Fruit fly (Drosophila melanogaster) whole organism, pupa: ENCODE results near the gene CG5225.

Experiments
- CG10348 ChIP-seq: fragments of 200-800 bp; sonication (Bioruptor generic); IDR thresholded peaks from 2 replicates; pipeline ENCODE4 v1.3.6; 2022; ENCODE audit warnings: missing biosample characterization, missing genetic modification characterization
- CG12605 ChIP-seq: fragments of 200-800 bp; sonication (Bioruptor generic); IDR thresholded peaks from 2 replicates; pipeline ENCODE4 v1.3.6; 2022; ENCODE audit warnings: missing biosample characterization, missing genetic modification characterization
- CG13204 ChIP-seq: fragments of 200-800 bp; sonication (Bioruptor generic); optimal IDR thresholded peaks from 2 replicates; lab custom pipeline; 2018; ENCODE audit warnings: missing biosample characterization, mild to moderate bottlenecking, missing genetic modification characterization, moderate library complexity
- CG14655 ChIP-seq: fragments of 200-800 bp; sonication (Bioruptor generic); optimal IDR thresholded peaks from 3 replicates; lab custom pipeline; 2017; ENCODE audit warnings: mild to moderate bottlenecking, missing biosample characterization, missing genetic modification reagents, missing genetic modification characterization
- CG15710 ChIP-seq: fragments of 200-800 bp; sonication (Bioruptor generic); optimal IDR thresholded peaks from 2 replicates; lab custom pipeline; 2018; ENCODE audit warnings: missing biosample characterization, mild to moderate bottlenecking, missing genetic modification characterization, moderate library complexity
- CG17806 ChIP-seq: fragments of 200-800 bp; sonication (Bioruptor generic); optimal IDR thresholded peaks from 2 replicates; lab custom pipeline; 2018; ENCODE audit warnings: missing biosample characterization, mild to moderate bottlenecking, missing genetic modification characterization, moderate library complexity
- CG32121 ChIP-seq: fragments of 200-800 bp; sonication (Bioruptor generic); IDR thresholded peaks from 2 replicates; pipeline ENCODE4 v1.3.6; 2022; ENCODE audit warnings: missing biosample characterization, missing genetic modification characterization
- CG34367 ChIP-seq: fragments of 200-800 bp; sonication (Bioruptor generic); optimal IDR thresholded peaks from 2 replicates; lab custom pipeline; 2018; ENCODE audit warnings: missing biosample characterization, mild to moderate bottlenecking, missing genetic modification characterization
- CG4496 ChIP-seq: fragments of 200-800 bp; sonication (Bioruptor generic); IDR thresholded peaks from 3 replicates; pipeline ENCODE4 v1.3.6; 2022; ENCODE audit warnings: missing biosample characterization, missing genetic modification characterization
- CG8159 ChIP-seq: fragments of 200-800 bp; sonication (Bioruptor generic); optimal IDR thresholded peaks from 3 replicates; lab custom pipeline; 2018; ENCODE audit warnings: missing biosample characterization, mild to moderate bottlenecking, missing genetic modification characterization, moderate library complexity
- CG8301 ChIP-seq: fragments of 200-800 bp; sonication (Bioruptor generic); optimal IDR thresholded peaks from 2 replicates; lab custom pipeline; 2018; ENCODE audit warnings: missing biosample characterization, mild to moderate bottlenecking, missing genetic modification characterization
- CG9948 ChIP-seq: fragments of 200-800 bp; sonication (Bioruptor generic); optimal IDR thresholded peaks from 2 replicates; lab custom pipeline; 2018; ENCODE audit warnings: missing biosample characterization, mild to moderate bottlenecking, missing genetic modification characterization, moderate library complexity
- D1 ChIP-seq: fragments of 200-800 bp; sonication (Bioruptor generic); optimal IDR thresholded peaks from 2 replicates; lab custom pipeline; 2018; ENCODE audit warnings: missing biosample characterization, mild to moderate bottlenecking, missing genetic modification characterization, moderate library complexity
- EcR ChIP-seq: fragments of 200-800 bp; sonication (Bioruptor generic); optimal IDR thresholded peaks from 3 replicates; lab custom pipeline; 2019; ENCODE audit warnings: missing biosample characterization, missing genetic modification characterization, mild to moderate bottlenecking, moderate library complexity, missing genetic modification reagents
- Ets98B ChIP-seq: fragments of 200-800 bp; sonication (Bioruptor generic); IDR thresholded peaks from 2 replicates; pipeline ENCODE4 v1.3.6; 2022; ENCODE audit warnings: missing biosample characterization, missing genetic modification characterization
- Pif1A ChIP-seq: fragments of 200-800 bp; sonication (Bioruptor generic); optimal IDR thresholded peaks from 3 replicates; lab custom pipeline; 2016; ENCODE audit warnings: missing biosample characterization, missing genetic modification characterization
- Pif1B ChIP-seq: fragments of 200-800 bp; sonication (Bioruptor generic); optimal IDR thresholded peaks from 3 replicates; lab custom pipeline; 2016; ENCODE audit warnings: missing biosample characterization, missing genetic modification characterization
- Snoo ChIP-seq: fragments of 200-800 bp; sonication (Bioruptor generic); optimal IDR thresholded peaks from 3 replicates; lab custom pipeline; 2017; ENCODE audit warnings: missing biosample characterization, mild to moderate bottlenecking, missing genetic modification characterization, inconsistent platforms
- fd96Ca ChIP-seq: fragments of 200-800 bp; sonication (Bioruptor generic); IDR thresholded peaks from 3 replicates; pipeline ENCODE4 v1.3.6; 2022; ENCODE audit warnings: missing biosample characterization, missing genetic modification characterization
- gl ChIP-seq: fragments of 200-800 bp; sonication (Bioruptor generic); optimal IDR thresholded peaks from 2 replicates; lab custom pipeline; 2018; ENCODE audit warnings: missing biosample characterization, mild to moderate bottlenecking, missing genetic modification characterization
- rn ChIP-seq: fragments of 200-800 bp; sonication (Bioruptor generic); IDR thresholded peaks from 2 replicates; pipeline ENCODE4 v1.3.6; 2022; ENCODE audit warnings: missing biosample characterization, missing genetic modification characterization

CG5225 gene

dm6 chr3R:17072526-17073114 lies 44.1 kb downstream of the CG5225 start, which contains the start of the genes Ns1 and mRpS11:
Gene Ns1, minus strand, starts transcription at chr3R:17072675.
Gene mRpS11, plus strand, starts transcription at chr3R:17072732.
- TF ChIP-seq rn (no peak), D1 (tag; lab: Kevin White, UChicago) (no peak), Pif1A (GFP tag; lab: Kevin White, UChicago) (no peak), Snoo (tag; lab: Kevin White, UChicago) (peak; percentile 19), CG8159 (tag; lab: Kevin White, UChicago) (no peak), CG12605 (GFP tag; lab: Robert Waterston, UW) (peak; percentile 71; the same call in 1 of the 2 replicates), CG13204 (no peak)

- TF ChIP-seq Ets98B (GFP tag; lab: Robert Waterston, UW) = peak; percentile 23; the same call in 1 of the 2 replicates
- no peak for TF ChIP-seq CG34367
- TF ChIP-seq EcR = peak; percentile 88
- no peak for TF ChIP-seq gl (tag; lab: Kevin White, UChicago)
- no peak for TF ChIP-seq Pif1B (GFP tag; lab: Kevin White, UChicago)
- TF ChIP-seq CG17806 = no peak
- 0 out of 2 replicates have a peak, but pooled peaks have one; percentile 15 for TF ChIP-seq CG32121 (GFP tag; lab: Robert Waterston, UW)
- peak; percentile 51; the same call in 1 of the 3 replicates for TF ChIP-seq CG4496 (GFP tag; lab: Robert Waterston, UW)
- TF ChIP-seq fd96Ca = peak; percentile 33; the same call in 1 of the 3 replicates
- TF ChIP-seq CG12605 (GFP tag; lab: Robert Waterston, UW) = peak; percentile 52
Observed at dm6 chr3R:17077968-17078417, 49.5 kb downstream of the CG5225 start.

- no peak for TF ChIP-seq CG32121 (GFP tag; lab: Robert Waterston, UW)
- TF ChIP-seq CG4496 (GFP tag; lab: Robert Waterston, UW) = peak; percentile 44; the same call in 1 of the 3 replicates
- peak; percentile 8 for TF ChIP-seq CG13204
- TF ChIP-seq Pif1A (GFP tag; lab: Kevin White, UChicago) = peak; percentile 8
- TF ChIP-seq gl (tag; lab: Kevin White, UChicago) = peak; percentile 65
- peak; percentile 36; the same call in 1 of the 2 replicates for TF ChIP-seq CG12605 (GFP tag; lab: Robert Waterston, UW)
- TF ChIP-seq D1 (tag; lab: Kevin White, UChicago) = peak; percentile 57
- peak; percentile 96 for TF ChIP-seq EcR
- peak; percentile 12; the same call in 1 of the 2 replicates for TF ChIP-seq Ets98B (GFP tag; lab: Robert Waterston, UW)
- TF ChIP-seq Pif1B (GFP tag; lab: Kevin White, UChicago) = peak; percentile 21
- TF ChIP-seq CG34367 = no peak
- TF ChIP-seq, all 21 proteins: peak for 9
Observed at dm6 chr3R:17078961-17079858, 50.7 kb downstream of the CG5225 start.

dm6 chr3R:17079859-17080255 lies 51.4 kb downstream of the CG5225 start, which contains the start of the genes Keap1 and kuk:
Gene Keap1, minus strand, starts transcription at chr3R:17079945.
Gene kuk, plus strand, starts transcription at chr3R:17080244.
- TF ChIP-seq CG8159 (tag; lab: Kevin White, UChicago) = peak; percentile 17
- peak; percentile 3 for TF ChIP-seq Snoo (tag; lab: Kevin White, UChicago)
- TF ChIP-seq gl (tag; lab: Kevin White, UChicago) = no peak
- TF ChIP-seq fd96Ca = no peak
- peak; percentile 13 for TF ChIP-seq CG14655 (GFP tag; lab: Kevin White, UChicago)
- TF ChIP-seq D1 (tag; lab: Kevin White, UChicago) = no peak
- TF ChIP-seq CG10348 (GFP tag; lab: Robert Waterston, UW) = no peak
- peak; percentile 69; the same call in 2 of the 3 replicates for TF ChIP-seq CG4496 (GFP tag; lab: Robert Waterston, UW)
- TF ChIP-seq Pif1B (GFP tag; lab: Kevin White, UChicago) = no peak
- TF ChIP-seq CG32121 (GFP tag; lab: Robert Waterston, UW) = no peak
- TF ChIP-seq CG9948 (tag; lab: Kevin White, UChicago) = peak; percentile 7
- no peak for TF ChIP-seq CG8301 (tag; lab: Kevin White, UChicago)
- 0 out of 2 replicates have a peak, but pooled peaks have one; percentile 16 for TF ChIP-seq rn
- peak; percentile 22; the same call in 1 of the 2 replicates for TF ChIP-seq Ets98B (GFP tag; lab: Robert Waterston, UW)
- no peak for TF ChIP-seq CG17806
- no peak for TF ChIP-seq Pif1A (GFP tag; lab: Kevin White, UChicago)
- TF ChIP-seq CG13204 = no peak
- peak; percentile 48 for TF ChIP-seq CG15710
- TF ChIP-seq EcR = no peak
- TF ChIP-seq CG12605 (GFP tag; lab: Robert Waterston, UW) = no peak
- no peak for TF ChIP-seq CG34367
- TF ChIP-seq, all 21 proteins: peak for 8
